Fruit fly (Drosophila melanogaster) whole organism, wandering third instar larva: ENCODE results near the gene yellow-c.

ENCODE experiments used
- GATAd ChIP-seq: sonication (Bioruptor generic); optimal IDR thresholded peaks from 2 replicates; lab custom pipeline; 2016; ENCODE audit warnings: missing biosample characterization, missing genetic modification characterization
- HLH106 ChIP-seq: fragments of 200-800 bp; optimal IDR thresholded peaks from 3 replicates; lab custom pipeline; 2019; ENCODE audit warnings: missing biosample characterization, mild to moderate bottlenecking, missing genetic modification characterization, moderate library complexity
- Hr83 ChIP-seq: fragments of 200-300 bp; sonication (Bioruptor generic); optimal IDR thresholded peaks from 2 replicates; lab custom pipeline; 2016; ENCODE audit warnings: missing biosample characterization, mild to moderate bottlenecking, missing genetic modification characterization, moderate library complexity; ENCODE audit not compliant: poor library complexity, severe bottlenecking
- Jra ChIP-seq: sonication (Bioruptor generic); optimal IDR thresholded peaks from 2 replicates; lab custom pipeline; 2016; ENCODE audit warnings: missing biosample characterization, missing genetic modification characterization
- dmrt93B ChIP-seq: fragments of 200-800 bp; sonication (Bioruptor generic); optimal IDR thresholded peaks from 2 replicates; lab custom pipeline; 2018; ENCODE audit warnings: missing biosample characterization, mild to moderate bottlenecking, missing genetic modification characterization
- h ChIP-seq: fragments of 200-800 bp; sonication (Bioruptor generic); optimal IDR thresholded peaks from 3 replicates; lab custom pipeline; 2016; ENCODE audit warnings: missing biosample characterization, mild to moderate bottlenecking, missing genetic modification characterization
- sv ChIP-seq: fragments of 200-800 bp; sonication (Bioruptor generic); optimal IDR thresholded peaks from 3 replicates; lab custom pipeline; 2016; ENCODE audit warnings: missing biosample characterization, missing genetic modification characterization
- woc ChIP-seq: sonication (Bioruptor generic); optimal IDR thresholded peaks from 2 replicates; lab custom pipeline; 2016; ENCODE audit warnings: missing biosample characterization, mild to moderate bottlenecking, missing genetic modification characterization

DNA sequence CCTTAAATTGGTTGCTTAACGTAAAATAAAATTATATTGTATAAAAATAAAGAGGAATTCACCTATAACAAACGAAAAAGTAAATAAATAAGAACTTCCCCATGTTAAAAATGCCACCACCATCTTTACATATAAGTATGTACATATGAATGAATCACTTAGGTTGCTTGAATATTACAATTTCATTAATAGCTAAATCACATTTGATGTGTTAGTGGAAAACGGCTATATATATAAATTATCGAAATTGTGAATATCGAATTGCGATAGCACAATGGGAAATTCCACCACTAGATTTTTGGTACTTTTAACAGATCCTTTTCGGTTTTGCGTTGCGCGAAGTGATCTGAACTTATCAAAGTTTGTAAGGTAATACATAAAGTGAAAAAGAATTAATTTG lies 26.2 kb downstream of the yellow-c start, which contains the start of the genes solo and vas:
- TF ChIP-seq woc (GFP tag; lab: Kevin White, UChicago), result peak; percentile 31
- TF ChIP-seq Hr83 (GFP tag; lab: Kevin White, UChicago), result no peak
- TF ChIP-seq dmrt93B (GFP tag; lab: Kevin White, UChicago), result no peak
- peak; percentile 45 for TF ChIP-seq HLH106 (tag; lab: Kevin White, UChicago)
- TF ChIP-seq h (GFP tag; lab: Kevin White, UChicago), result no peak
- peak; percentile 12 for TF ChIP-seq sv (GFP tag; lab: Kevin White, UChicago)
- TF ChIP-seq Jra (GFP tag; lab: Kevin White, UChicago), result no peak
- no peak for TF ChIP-seq GATAd
